Fruit fly (Drosophila melanogaster): ENCODE data around the gene Cyp308a1.

DNA sequence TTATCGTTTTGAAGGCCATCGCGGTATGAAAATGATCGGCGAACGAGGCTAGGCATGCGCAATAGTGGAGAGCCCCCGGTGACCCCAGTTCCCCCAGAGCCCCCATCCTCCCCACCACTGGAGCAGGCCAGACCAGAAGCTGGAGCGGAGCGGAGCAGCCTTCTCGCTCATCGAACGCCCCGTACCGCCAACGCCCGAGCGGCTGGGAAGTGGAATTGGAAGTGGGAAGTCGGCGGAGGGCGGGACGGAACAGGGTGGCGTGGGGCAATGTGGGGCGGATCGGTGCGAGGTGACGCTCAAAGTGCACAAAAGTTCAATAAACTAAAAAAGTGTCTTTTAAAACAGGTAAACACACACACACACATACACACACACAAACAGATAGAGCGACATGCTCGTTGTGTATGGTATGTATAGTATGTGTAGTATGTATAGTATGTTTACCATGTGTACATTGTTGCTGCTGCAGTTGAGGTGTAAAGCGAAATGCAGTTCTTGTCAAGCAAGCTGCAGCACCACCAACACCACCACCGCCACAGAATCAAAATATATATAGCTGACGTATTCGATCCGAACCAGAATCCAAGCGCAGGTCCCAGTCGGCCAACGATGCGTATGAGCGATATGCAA is 38.0 kb upstream of the Cyp308a1 start:
- TF ChIP-seq CG8478 (optimal IDR thresholded peaks at IDR 0.05), result no peak
- no peak for TF ChIP-seq CTCF (optimal IDR thresholded peaks at IDR 0.05)

Measured in S2 (cell line).